Fruit fly (Drosophila melanogaster) whole organism, embryonic: ENCODE data around the gene her.

Source experiments
- Aef1 ChIP-seq: fragments of 200-800 bp; sonication (Bioruptor generic); IDR thresholded peaks from 3 replicates; pipeline ENCODE4 v1.3.6; 2022; ENCODE audit warnings: missing biosample characterization, missing genetic modification characterization
- B-H1 ChIP-seq: fragments of 200-800 bp; sonication (Bioruptor generic); IDR thresholded peaks from 3 replicates; pipeline ENCODE4 v1.3.6; 2022; ENCODE audit warnings: missing biosample characterization, missing genetic modification characterization
- C15 ChIP-seq: fragments of 200-800 bp; sonication (Bioruptor generic); IDR thresholded peaks from 3 replicates; pipeline ENCODE4 v1.3.6; 2022; ENCODE audit warnings: missing biosample characterization, missing genetic modification characterization
- CG12104 ChIP-seq: fragments of 200-800 bp; sonication (Bioruptor generic); optimal IDR thresholded peaks from 3 replicates; lab custom pipeline; 2016; ENCODE audit warnings: missing biosample characterization, missing genetic modification characterization
- CG12155 ChIP-seq: fragments of 200-800 bp; sonication (Bioruptor generic); optimal IDR thresholded peaks from 3 replicates; lab custom pipeline; 2016; ENCODE audit warnings: missing biosample characterization, missing genetic modification characterization
- CG12219 ChIP-seq: fragments of 200-800 bp; sonication (Bioruptor generic); optimal IDR thresholded peaks from 3 replicates; lab custom pipeline; 2018; ENCODE audit warnings: missing biosample characterization, mild to moderate bottlenecking, missing genetic modification characterization
- CG13424 ChIP-seq: fragments of 200-800 bp; sonication (Bioruptor generic); optimal IDR thresholded peaks from 2 replicates; lab custom pipeline; 2019; ENCODE audit warnings: missing biosample characterization, mild to moderate bottlenecking, missing genetic modification characterization, moderate library complexity
- CG13775 ChIP-seq: fragments of 200-800 bp; sonication (Bioruptor generic); optimal IDR thresholded peaks from 3 replicates; lab custom pipeline; 2017; ENCODE audit warnings: missing biosample characterization, mild to moderate bottlenecking, missing genetic modification characterization
- CG15601 ChIP-seq: fragments of 200-800 bp; sonication (Bioruptor generic); optimal IDR thresholded peaks from 3 replicates; lab custom pipeline; 2019; ENCODE audit warnings: missing biosample characterization, mild to moderate bottlenecking, missing genetic modification characterization, moderate library complexity
- CG17385 ChIP-seq: fragments of 200-800 bp; sonication (Bioruptor generic); optimal IDR thresholded peaks from 3 replicates; lab custom pipeline; 2018; ENCODE audit warnings: missing biosample characterization, mild to moderate bottlenecking, missing genetic modification characterization
- CG17568 ChIP-seq: fragments of 200-800 bp; sonication (Bioruptor generic); optimal IDR thresholded peaks from 2 replicates; lab custom pipeline; 2018; ENCODE audit warnings: missing biosample characterization, mild to moderate bottlenecking, missing genetic modification characterization, moderate library complexity
- CG31224 ChIP-seq: fragments of 200-800 bp; sonication (Bioruptor generic); IDR thresholded peaks from 2 replicates; pipeline ENCODE4 v1.3.6; 2022; ENCODE audit warnings: missing biosample characterization, missing genetic modification characterization
- CG7556 ChIP-seq: fragments of 200-800 bp; sonication (Bioruptor generic); optimal IDR thresholded peaks from 2 replicates; lab custom pipeline; 2017; ENCODE audit warnings: missing biosample characterization, mild to moderate bottlenecking, missing genetic modification characterization
- CG8290 ChIP-seq, 3 experiments: fragments of 200-800 bp; sonication (Bioruptor generic); optimal IDR thresholded peaks; 2 replicates each; lab custom pipeline; 2016 to 2019; ENCODE audit warnings: missing biosample characterization in 3 of 3, missing genetic modification characterization in 3 of 3, mild to moderate bottlenecking in 2 of 3, moderate library complexity in 1 of 3
- CG8478 ChIP-seq: fragments of >200 bp; optimal IDR thresholded peaks from 2 replicates; lab custom pipeline; 2018
- CG9609 ChIP-seq: fragments of 200-800 bp; sonication (Bioruptor generic); optimal IDR thresholded peaks from 3 replicates; lab custom pipeline; 2016; ENCODE audit warnings: missing biosample characterization, missing genetic modification characterization
- CrebB ChIP-seq: fragments of 200-800 bp; sonication (Bioruptor generic); optimal IDR thresholded peaks from 3 replicates; lab custom pipeline; 2018; ENCODE audit warnings: missing biosample characterization, mild to moderate bottlenecking, missing genetic modification characterization
- Dip3 ChIP-seq: fragments of 200-800 bp; sonication (Bioruptor generic); optimal IDR thresholded peaks from 3 replicates; lab custom pipeline; 2016; ENCODE audit warnings: missing biosample characterization, missing genetic modification characterization
- Dll ChIP-seq: fragments of 200-800 bp; sonication (Bioruptor generic); IDR thresholded peaks from 4 replicates; pipeline ENCODE4 v1.3.6; 2022; ENCODE audit warnings: missing biosample characterization, missing genetic modification characterization; ENCODE audit not compliant: partially characterized antibody
- Ets65A ChIP-seq: fragments of 200-800 bp; sonication (Bioruptor generic); peaks from one replicate; lab custom pipeline; 2016; ENCODE audit warnings: missing biosample characterization, missing genetic modification characterization
- HLH3B ChIP-seq: fragments of 200-800 bp; sonication (Bioruptor generic); IDR thresholded peaks from 2 replicates; pipeline ENCODE4 v1.3.6; 2022; ENCODE audit warnings: missing biosample characterization, missing genetic modification characterization
- Hr3 ChIP-seq: fragments of 200-800 bp; sonication (Bioruptor generic); optimal IDR thresholded peaks from 3 replicates; lab custom pipeline; 2016; ENCODE audit warnings: missing biosample characterization, missing genetic modification characterization
- Hr51 ChIP-seq, 2 experiments: fragments of 200-800 bp; sonication (Bioruptor generic); optimal IDR thresholded peaks; 2 replicates in 1 of 2; 3 replicates in 1 of 2; lab custom pipeline; 2016 to 2018; ENCODE audit warnings: missing biosample characterization in 2 of 2, missing genetic modification characterization in 2 of 2, mild to moderate bottlenecking in 1 of 2, moderate library complexity in 1 of 2
- Hsf ChIP-seq: fragments of 200-800 bp; sonication (Bioruptor generic); optimal IDR thresholded peaks from 3 replicates; lab custom pipeline; 2016; ENCODE audit warnings: missing biosample characterization, missing genetic modification characterization
- MBD-R2 ChIP-seq: fragments of 200-800 bp; sonication (Bioruptor generic); IDR thresholded peaks from 2 replicates; pipeline ENCODE4 v1.3.6; 2022; ENCODE audit warnings: missing biosample characterization, missing genetic modification characterization
- Med ChIP-seq: fragments of 200-800 bp; sonication (Bioruptor generic); peaks from one replicate; lab custom pipeline; 2016; ENCODE audit warnings: missing biosample characterization, missing genetic modification characterization, mild to moderate bottlenecking, inconsistent platforms, moderate library complexity
- Myb ChIP-seq: fragments of 200-800 bp; sonication (Bioruptor generic); optimal IDR thresholded peaks from 2 replicates; lab custom pipeline; 2016; ENCODE audit warnings: missing biosample characterization, missing genetic modification characterization
- NfI ChIP-seq: fragments of 200-800 bp; sonication (Bioruptor generic); optimal IDR thresholded peaks from 3 replicates; lab custom pipeline; 2018; ENCODE audit warnings: missing biosample characterization, mild to moderate bottlenecking, missing genetic modification characterization, moderate library complexity
- Opbp ChIP-seq: fragments of 200-800 bp; sonication (Bioruptor generic); IDR thresholded peaks from 3 replicates; pipeline ENCODE4 v1.3.6; 2022; ENCODE audit warnings: missing biosample characterization, missing genetic modification characterization; ENCODE audit not compliant: partially characterized antibody
- PHDP ChIP-seq: fragments of 200-800 bp; sonication (Bioruptor generic); optimal IDR thresholded peaks from 3 replicates; lab custom pipeline; 2018; ENCODE audit warnings: missing biosample characterization, mild to moderate bottlenecking, missing genetic modification characterization, moderate library complexity
- Sry-δ ChIP-seq: fragments of 200-800 bp; sonication (Bioruptor generic); optimal IDR thresholded peaks from 2 replicates; lab custom pipeline; 2016; ENCODE audit warnings: missing biosample characterization, missing genetic modification characterization
- Tbp ChIP-seq: fragments of >200 bp; optimal IDR thresholded peaks from 2 replicates; lab custom pipeline; 2018; ENCODE audit warnings: missing biosample characterization, missing genetic modification characterization
- az2 ChIP-seq: fragments of 200-800 bp; sonication (Bioruptor generic); optimal IDR thresholded peaks from 3 replicates; lab custom pipeline; 2016; ENCODE audit warnings: missing biosample characterization, missing genetic modification characterization
- bab2 ChIP-seq: fragments of 200-800 bp; sonication (Bioruptor generic); optimal IDR thresholded peaks from 2 replicates; lab custom pipeline; 2016; ENCODE audit warnings: missing biosample characterization, missing genetic modification characterization
- bsh ChIP-seq, 2 experiments: fragments of 200-800 bp; sonication (Bioruptor generic); optimal IDR thresholded peaks; 2 replicates each; lab custom pipeline; 2017 to 2018; ENCODE audit warnings: mild to moderate bottlenecking in 2 of 2, missing biosample characterization in 2 of 2, missing genetic modification characterization in 2 of 2, moderate library complexity in 1 of 2
- chif ChIP-seq, 2 experiments: fragments of 200-800 bp; sonication (Bioruptor generic); optimal IDR thresholded peaks; 3 replicates each; lab custom pipeline; 2016; ENCODE audit warnings: missing biosample characterization in 2 of 2, missing genetic modification characterization in 2 of 2
- dpn ChIP-seq, 2 experiments: fragments of 200-800 bp; sonication (Bioruptor generic); optimal IDR thresholded peaks; 3 replicates each; lab custom pipeline; 2016; ENCODE audit warnings: missing biosample characterization in 2 of 2, missing genetic modification characterization in 2 of 2
- ems ChIP-seq: fragments of 200-800 bp; sonication (Bioruptor generic); optimal IDR thresholded peaks from 3 replicates; lab custom pipeline; 2016; ENCODE audit warnings: missing biosample characterization, missing genetic modification characterization
- esg ChIP-seq: fragments of 200-800 bp; sonication (Bioruptor generic); conservative IDR thresholded peaks from 2 replicates; pipeline ENCODE4 v1.3.6; 2022; ENCODE audit warnings: missing biosample characterization, missing genetic modification characterization
- grn ChIP-seq: fragments of 200-800 bp; sonication (Bioruptor generic); optimal IDR thresholded peaks from 3 replicates; lab custom pipeline; 2017; ENCODE audit warnings: missing biosample characterization, missing genetic modification characterization
- gro ChIP-seq: fragments of 200-800 bp; sonication (Bioruptor generic); optimal IDR thresholded peaks from 2 replicates; lab custom pipeline; 2016; ENCODE audit warnings: missing biosample characterization, missing genetic modification characterization
- hkb ChIP-seq, 2 experiments: fragments of 200-800 bp in 1 of 2; fragments of >200 bp in 1 of 2; sonication (Bioruptor generic) in 1 of 2; IDR thresholded peaks in 1 of 2; optimal IDR thresholded peaks in 1 of 2; 2 replicates each; pipeline versions ENCODE4 v1.3.6 to Lab custom; 2017 to 2022; ENCODE audit warnings: missing biosample characterization in 1 of 2, missing genetic modification characterization in 1 of 2
- kay ChIP-seq: fragments of 200-800 bp; sonication (Bioruptor generic); optimal IDR thresholded peaks from 2 replicates; lab custom pipeline; 2016; ENCODE audit warnings: missing biosample characterization, missing genetic modification characterization
- lilli ChIP-seq: fragments of 200-800 bp; sonication (Bioruptor generic); optimal IDR thresholded peaks from 3 replicates; lab custom pipeline; 2016; ENCODE audit warnings: missing biosample characterization, missing genetic modification characterization
- mam ChIP-seq: fragments of 200-800 bp; sonication (Bioruptor generic); optimal IDR thresholded peaks from 3 replicates; lab custom pipeline; 2016; ENCODE audit warnings: missing biosample characterization, missing genetic modification characterization
- pho ChIP-seq: fragments of 200-800 bp; sonication (Bioruptor generic); optimal IDR thresholded peaks from 2 replicates; lab custom pipeline; 2016; ENCODE audit warnings: missing biosample characterization, missing genetic modification characterization
- ranshi ChIP-seq: fragments of 200-800 bp; sonication (Bioruptor generic); IDR thresholded peaks from 2 replicates; pipeline ENCODE4 v1.3.6; 2022; ENCODE audit warnings: missing biosample characterization, missing genetic modification characterization
- ro ChIP-seq: fragments of 200-800 bp; sonication (Bioruptor generic); IDR thresholded peaks from 2 replicates; pipeline ENCODE4 v1.3.6; 2022; ENCODE audit warnings: missing biosample characterization, missing genetic modification characterization
- slbo ChIP-seq: fragments of 200-800 bp; sonication (Bioruptor generic); IDR thresholded peaks from 2 replicates; pipeline ENCODE4 v1.3.6; 2022; ENCODE audit warnings: missing biosample characterization, missing genetic modification characterization
- sob ChIP-seq: fragments of 200-800 bp; sonication (Bioruptor generic); IDR thresholded peaks from 2 replicates; pipeline ENCODE4 v1.3.6; 2022; ENCODE audit warnings: missing biosample characterization, missing genetic modification characterization
- vvl ChIP-seq: fragments of 200-800 bp; sonication (Bioruptor generic); IDR thresholded peaks from 2 replicates; pipeline ENCODE4 v1.3.6; 2022; ENCODE audit warnings: missing biosample characterization, missing genetic modification characterization

Gene her

DNA sequence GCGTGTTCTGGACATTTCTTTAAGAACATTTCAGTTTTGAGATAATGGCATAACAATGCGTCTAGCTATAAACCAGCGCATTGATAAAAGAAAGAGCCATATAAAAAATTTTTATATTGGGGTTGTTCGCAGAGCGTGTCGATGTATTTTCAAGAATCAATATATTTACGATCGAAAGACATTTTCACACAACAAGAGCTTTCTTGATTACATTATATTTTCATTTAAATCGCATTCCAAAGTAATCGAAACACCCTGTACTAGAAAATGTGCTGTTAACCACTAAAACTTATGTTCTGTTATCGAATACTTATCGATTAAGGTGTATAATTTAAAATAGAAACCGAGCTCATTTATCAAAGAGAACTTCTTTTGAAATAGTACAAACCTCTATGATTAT, 26.8 kb downstream of the her start (continued):
- TF ChIP-seq dpn (GFP tag; optimal IDR thresholded peaks at IDR 0.05; lab: Kevin White, UChicago) (peak; percentile 48 to 54), Dll (GFP tag; lab: Robert Waterston, UW) (no peak), CG8478 (no peak), Hr3 (peak; percentile 27), hkb (optimal IDR thresholded peaks at IDR 0.05; lab: Kevin White, UChicago) (no peak), hkb (GFP tag; IDR thresholded peaks at IDR 0.05; lab: Robert Waterston, UW) (peak; percentile 69), Hr51 (GFP tag; optimal IDR thresholded peaks at IDR 0.05; lab: Kevin White, UChicago) (peak in 1 of 2 experiments; percentile 28), CG8290 (GFP tag; optimal IDR thresholded peaks at IDR 0.05; lab: Kevin White, UChicago) (no peak), CG8290 (tag; optimal IDR thresholded peaks at IDR 0.05; lab: Kevin White, UChicago) (peak in 1 of 2 experiments; percentile 47), az2 (GFP tag; lab: Kevin White, UChicago) (peak; percentile 31), mam (GFP tag; lab: Kevin White, UChicago) (peak; percentile 64), CG12219 (GFP tag; lab: Kevin White, UChicago) (peak; percentile 3), pho (GFP tag; lab: Kevin White, UChicago) (peak; percentile 8), esg (GFP tag; lab: Robert Waterston, UW) (peak; percentile 21; the same call in 1 of the 2 replicates), gro (GFP tag; lab: Kevin White, UChicago) (peak; percentile 72), Aef1 (GFP tag; lab: Robert Waterston, UW) (peak; percentile 22; the same call in 1 of the 3 replicates), Tbp (no peak), CrebB (tag; lab: Kevin White, UChicago) (peak; percentile 38), HLH3B (peak; percentile 25; the same call in 1 of the 2 replicates), C15 (GFP tag; lab: Robert Waterston, UW) (no peak), lilli (GFP tag; lab: Kevin White, UChicago) (peak; percentile 70), MBD-R2 (GFP tag; lab: Robert Waterston, UW) (peak; percentile 20; the same call in 1 of the 2 replicates), kay (GFP tag; lab: Kevin White, UChicago) (peak; percentile 7), CG12155 (GFP tag; lab: Kevin White, UChicago) (peak; percentile 38), ems (GFP tag; lab: Kevin White, UChicago) (peak; percentile 34), slbo (GFP tag; lab: Robert Waterston, UW) (peak; percentile 73), NfI (GFP tag; lab: Kevin White, UChicago) (peak; percentile 67), Dip3 (GFP tag; lab: Kevin White, UChicago) (peak; percentile 40), grn (GFP tag; lab: Kevin White, UChicago) (no peak), bab2 (peak; percentile 19), Sry-δ (GFP tag; lab: Kevin White, UChicago) (peak; percentile 12), sob (GFP tag; lab: Robert Waterston, UW) (peak; percentile 55; the same call in 1 of the 2 replicates), B-H1 (GFP tag; lab: Robert Waterston, UW) (no peak), CG7556 (GFP tag; lab: Kevin White, UChicago) (peak; percentile 19), CG12104 (GFP tag; lab: Kevin White, UChicago) (peak; percentile 43), PHDP (tag; lab: Kevin White, UChicago) (peak; percentile 58), CG31224 (GFP tag; lab: Robert Waterston, UW) (no peak), CG17568 (GFP tag; lab: Kevin White, UChicago) (peak; percentile 10), Myb (GFP tag; lab: Kevin White, UChicago) (peak; percentile 21), bsh (GFP tag; optimal IDR thresholded peaks at IDR 0.05; lab: Kevin White, UChicago) (peak in 1 of 2 experiments; percentile 30), Hsf (GFP tag; lab: Kevin White, UChicago) (peak; percentile 40), vvl (GFP tag; lab: Robert Waterston, UW) (peak; percentile 65), CG13775 (peak; percentile 63), ro (GFP tag; lab: Robert Waterston, UW) (no peak), Med (GFP tag; lab: Kevin White, UChicago) (peak; percentile 91), Ets65A (GFP tag; lab: Kevin White, UChicago) (peak; percentile 94), Opbp (GFP tag; lab: Robert Waterston, UW) (no peak), CG9609 (GFP tag; lab: Kevin White, UChicago) (peak; percentile 32), CG13424 (tag; lab: Kevin White, UChicago) (peak; percentile 72), CG15601 (peak; percentile 7), chif (GFP tag; optimal IDR thresholded peaks at IDR 0.05; lab: Kevin White, UChicago) (peak in 1 of 2 experiments; percentile 39), ranshi (GFP tag; lab: Robert Waterston, UW) (peak; percentile 61; the same call in 1 of the 2 replicates), CG17385 (peak; percentile 62)
